Worm (Caenorhabditis elegans) whole organism, late embryonic: ENCODE results near the gene cox-11.

Experiments
- F13H6.1 ChIP-seq: sonication (generic microtip); optimal IDR thresholded peaks from 2 replicates; lab custom pipeline; 2016; ENCODE audit warnings: missing genetic modification characterization, missing compliant biosample characterization
- hlh-30 ChIP-seq: sonication (generic microtip); optimal IDR thresholded peaks from 2 replicates; lab custom pipeline; 2017; ENCODE audit warnings: antibody characterized with exemption, missing genetic modification characterization, missing compliant biosample characterization; ENCODE audit not compliant: insufficient read depth
- tbx-7 ChIP-seq: sonication (generic microtip); optimal IDR thresholded peaks from 2 replicates; lab custom pipeline; 2016; ENCODE audit warnings: missing genotype, missing genetic modification characterization, missing compliant biosample characterization

DNA sequence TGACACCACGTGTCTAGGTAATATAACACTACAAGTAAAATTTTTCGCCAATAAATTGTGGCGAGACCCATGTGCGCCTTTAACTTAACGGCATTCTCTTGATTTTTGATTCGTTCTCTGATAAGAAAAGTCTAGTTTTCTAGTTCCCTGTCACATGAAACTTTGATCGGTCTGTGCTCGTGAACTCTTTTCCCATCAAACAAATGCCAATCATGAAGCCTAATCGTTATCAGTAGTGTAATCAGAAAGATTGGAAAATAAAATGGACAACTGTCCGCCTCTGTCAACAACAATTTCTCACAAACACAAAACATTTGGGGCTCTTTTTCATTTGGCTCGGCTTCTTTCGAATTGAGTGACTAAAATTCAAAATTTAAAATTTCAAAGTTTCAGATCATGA lies 9.7 kb downstream of the cox-11 start, which contains the start of gene ttr-45:
- no peak for TF ChIP-seq F13H6.1 (tag; lab: Kevin White, UChicago)
- TF ChIP-seq tbx-7 = no peak
- no peak for TF ChIP-seq hlh-30 (tag; lab: Kevin White, UChicago)
